Fruit fly (Drosophila melanogaster) whole organism, embryonic: Measurements from ENCODE around the gene CG43731.

Experiments used
- Bgb ChIP-seq: fragments of 200-800 bp; sonication (Bioruptor generic); IDR thresholded peaks from 2 replicates; pipeline ENCODE4 v1.3.6; 2022; ENCODE audit warnings: missing biosample characterization, missing genetic modification characterization; ENCODE audit not compliant: partially characterized antibody
- CG12391 ChIP-seq: fragments of 200-800 bp; sonication (Bioruptor generic); optimal IDR thresholded peaks from 3 replicates; lab custom pipeline; 2018; ENCODE audit warnings: missing biosample characterization, mild to moderate bottlenecking, missing genetic modification characterization, moderate library complexity
- CG14441 ChIP-seq: fragments of 200-800 bp; sonication (Bioruptor generic); IDR thresholded peaks from 2 replicates; pipeline ENCODE4 v1.3.6; 2022; ENCODE audit warnings: missing biosample characterization, missing genetic modification characterization
- CG15011 ChIP-seq: fragments of 200-800 bp; sonication (Bioruptor generic); optimal IDR thresholded peaks from 3 replicates; lab custom pipeline; 2018; ENCODE audit warnings: missing biosample characterization, mild to moderate bottlenecking, missing genetic modification characterization
- CG2116 ChIP-seq: fragments of 200-800 bp; sonication (Bioruptor generic); optimal IDR thresholded peaks from 3 replicates; lab custom pipeline; 2018; ENCODE audit warnings: missing biosample characterization, mild to moderate bottlenecking, missing genetic modification characterization
- CG32532 ChIP-seq: fragments of 200-800 bp; sonication (Bioruptor generic); IDR thresholded peaks from 2 replicates; pipeline ENCODE4 v1.3.6; 2022; ENCODE audit warnings: missing biosample characterization, missing genetic modification characterization
- CG33213 ChIP-seq: fragments of 200-800 bp; sonication (Bioruptor generic); optimal IDR thresholded peaks from 3 replicates; lab custom pipeline; 2016; ENCODE audit warnings: missing biosample characterization, missing genetic modification characterization
- CG33557 ChIP-seq: fragments of 200-800 bp; sonication (Bioruptor generic); optimal IDR thresholded peaks from 2 replicates; lab custom pipeline; 2019; ENCODE audit warnings: missing biosample characterization, mild to moderate bottlenecking, missing genetic modification characterization, moderate library complexity
- CG3407 ChIP-seq: fragments of 200-800 bp; sonication (Bioruptor generic); optimal IDR thresholded peaks from 2 replicates; lab custom pipeline; 2018; ENCODE audit warnings: missing biosample characterization, mild to moderate bottlenecking, missing genetic modification characterization
- CG4617 ChIP-seq: fragments of 200-800 bp; sonication (Bioruptor generic); optimal IDR thresholded peaks from 3 replicates; lab custom pipeline; 2016; ENCODE audit warnings: missing biosample characterization, missing genetic modification characterization, borderline replicate concordance
- CG6654 ChIP-seq: fragments of 200-800 bp; sonication (Bioruptor generic); optimal IDR thresholded peaks from 2 replicates; lab custom pipeline; 2017; ENCODE audit warnings: missing biosample characterization, mild to moderate bottlenecking, missing genetic modification characterization
- CG6791 ChIP-seq: fragments of 200-800 bp; sonication (Bioruptor generic); IDR thresholded peaks from 3 replicates; pipeline ENCODE4 v1.3.6; 2022; ENCODE audit warnings: missing biosample characterization, missing genetic modification characterization; ENCODE audit not compliant: partially characterized antibody
- CG7963 ChIP-seq: fragments of 200-800 bp; sonication (Bioruptor generic); IDR thresholded peaks from 3 replicates; pipeline ENCODE4 v1.3.6; 2022; ENCODE audit warnings: missing biosample characterization, missing genetic modification characterization; ENCODE audit not compliant: partially characterized antibody
- CG8478 ChIP-seq: fragments of >200 bp; optimal IDR thresholded peaks from 2 replicates; lab custom pipeline; 2018
- CG8765 ChIP-seq: fragments of 200-800 bp; sonication (Bioruptor generic); IDR thresholded peaks from 2 replicates; pipeline ENCODE4 v1.3.6; 2022; ENCODE audit warnings: missing biosample characterization, missing genetic modification characterization
- Dip2 ChIP-seq: fragments of 200-800 bp; sonication (Bioruptor generic); IDR thresholded peaks from 2 replicates; pipeline ENCODE4 v1.3.6; 2022; ENCODE audit warnings: missing biosample characterization, missing genetic modification characterization
- Dll ChIP-seq: fragments of 200-800 bp; sonication (Bioruptor generic); IDR thresholded peaks from 4 replicates; pipeline ENCODE4 v1.3.6; 2022; ENCODE audit warnings: missing biosample characterization, missing genetic modification characterization; ENCODE audit not compliant: partially characterized antibody
- Eip74EF ChIP-seq, 2 experiments: fragments of 200-800 bp in 1 of 2; fragments of >200 bp in 1 of 2; sonication (Bioruptor generic) in 1 of 2; optimal IDR thresholded peaks; 2 replicates each; lab custom pipeline; 2017 to 2019; ENCODE audit warnings: missing biosample characterization in 2 of 2, missing genetic modification characterization in 2 of 2, mild to moderate bottlenecking in 1 of 2, moderate library complexity in 1 of 2
- Ets65A ChIP-seq: fragments of 200-800 bp; sonication (Bioruptor generic); peaks from one replicate; lab custom pipeline; 2016; ENCODE audit warnings: missing biosample characterization, missing genetic modification characterization
- Fer3 ChIP-seq: fragments of 200-800 bp; sonication (Bioruptor generic); optimal IDR thresholded peaks from 2 replicates; lab custom pipeline; 2018; ENCODE audit warnings: missing biosample characterization, mild to moderate bottlenecking, missing genetic modification characterization, moderate library complexity
- HHEX ChIP-seq: fragments of 200-800 bp; sonication (Bioruptor generic); optimal IDR thresholded peaks from 3 replicates; lab custom pipeline; 2017; ENCODE audit warnings: missing biosample characterization, mild to moderate bottlenecking, missing genetic modification characterization, missing genetic modification reagents
- HLHmδ ChIP-seq: fragments of 200-800 bp; sonication (Bioruptor generic); optimal IDR thresholded peaks from 2 replicates; lab custom pipeline; 2018; ENCODE audit warnings: missing biosample characterization, mild to moderate bottlenecking, missing genetic modification characterization, moderate library complexity
- HmgD ChIP-seq: fragments of 200-800 bp; sonication (Bioruptor generic); optimal IDR thresholded peaks from 3 replicates; lab custom pipeline; 2016; ENCODE audit warnings: missing biosample characterization, missing genetic modification characterization
- Hr3 ChIP-seq: fragments of 200-800 bp; sonication (Bioruptor generic); optimal IDR thresholded peaks from 3 replicates; lab custom pipeline; 2016; ENCODE audit warnings: missing biosample characterization, missing genetic modification characterization
- Kr ChIP-seq: fragments of 200-800 bp; sonication (Bioruptor generic); optimal IDR thresholded peaks from 2 replicates; lab custom pipeline; 2017; ENCODE audit warnings: missing biosample characterization, mild to moderate bottlenecking, missing genetic modification characterization
- Lhr ChIP-seq: fragments of 200-800 bp; sonication (Bioruptor generic); optimal IDR thresholded peaks from 3 replicates; lab custom pipeline; 2017; ENCODE audit warnings: mild to moderate bottlenecking, missing biosample characterization, missing genetic modification reagents, missing genetic modification characterization
- MBD-R2 ChIP-seq: fragments of 200-800 bp; sonication (Bioruptor generic); IDR thresholded peaks from 2 replicates; pipeline ENCODE4 v1.3.6; 2022; ENCODE audit warnings: missing biosample characterization, missing genetic modification characterization
- Meics ChIP-seq: fragments of 200-800 bp; sonication (Bioruptor generic); optimal IDR thresholded peaks from 2 replicates; lab custom pipeline; 2017; ENCODE audit warnings: missing biosample characterization, mild to moderate bottlenecking, missing genetic modification characterization
- Mes4 ChIP-seq: fragments of 200-800 bp; sonication (Bioruptor generic); optimal IDR thresholded peaks from 2 replicates; lab custom pipeline; 2016; ENCODE audit warnings: missing biosample characterization, missing genetic modification characterization
- NC2β ChIP-seq: fragments of 200-800 bp; sonication (Bioruptor generic); optimal IDR thresholded peaks from 2 replicates; lab custom pipeline; 2016; ENCODE audit warnings: missing biosample characterization, missing genetic modification characterization
- Sry-δ ChIP-seq: fragments of 200-800 bp; sonication (Bioruptor generic); optimal IDR thresholded peaks from 2 replicates; lab custom pipeline; 2016; ENCODE audit warnings: missing biosample characterization, missing genetic modification characterization
- YL-1 ChIP-seq: fragments of 200-800 bp; sonication (Bioruptor generic); optimal IDR thresholded peaks from 3 replicates; lab custom pipeline; 2017; ENCODE audit warnings: missing biosample characterization, mild to moderate bottlenecking, missing genetic modification characterization
- aop ChIP-seq: fragments of 200-800 bp; sonication (Bioruptor generic); IDR thresholded peaks from 2 replicates; pipeline ENCODE4 v1.3.6; 2022; ENCODE audit warnings: missing biosample characterization, missing genetic modification characterization
- ap ChIP-seq: fragments of 200-800 bp; sonication (Bioruptor generic); IDR thresholded peaks from 2 replicates; pipeline ENCODE4 v1.3.6; 2022; ENCODE audit warnings: missing biosample characterization, missing genetic modification characterization
- ash1 ChIP-seq: fragments of 200-800 bp; sonication (Bioruptor generic); optimal IDR thresholded peaks from 2 replicates; lab custom pipeline; 2018; ENCODE audit warnings: missing biosample characterization, mild to moderate bottlenecking, missing genetic modification characterization
- br ChIP-seq: fragments of >200 bp; optimal IDR thresholded peaks from 2 replicates; lab custom pipeline; 2017
- chinmo ChIP-seq: fragments of 200-800 bp; sonication (Bioruptor generic); IDR thresholded peaks from 4 replicates; pipeline ENCODE4 v1.3.6; 2022; ENCODE audit warnings: missing biosample characterization, missing genetic modification characterization; ENCODE audit not compliant: partially characterized antibody
- crol ChIP-seq: fragments of 200-800 bp; sonication (Bioruptor generic); IDR thresholded peaks from 2 replicates; pipeline ENCODE4 v1.3.6; 2022; ENCODE audit warnings: missing biosample characterization, missing genetic modification characterization
- fd64A ChIP-seq: fragments of 200-800 bp; sonication (Bioruptor generic); optimal IDR thresholded peaks from 3 replicates; lab custom pipeline; 2018; ENCODE audit warnings: missing biosample characterization, mild to moderate bottlenecking, missing genetic modification characterization
- fu2 ChIP-seq: fragments of 200-800 bp; sonication (Bioruptor generic); optimal IDR thresholded peaks from 2 replicates; lab custom pipeline; 2016; ENCODE audit warnings: missing biosample characterization, missing genetic modification characterization
- ham ChIP-seq: fragments of 200-800 bp; sonication (Bioruptor generic); IDR thresholded peaks from 2 replicates; pipeline ENCODE4 v1.3.6; 2022; ENCODE audit warnings: missing biosample characterization, missing genetic modification characterization
- hb ChIP-seq: fragments of 200-800 bp; sonication (Bioruptor generic); IDR thresholded peaks from 3 replicates; pipeline ENCODE4 v1.3.6; 2022; ENCODE audit warnings: missing biosample characterization, missing genetic modification characterization; ENCODE audit not compliant: partially characterized antibody
- hkb ChIP-seq, 2 experiments: fragments of 200-800 bp in 1 of 2; fragments of >200 bp in 1 of 2; sonication (Bioruptor generic) in 1 of 2; IDR thresholded peaks in 1 of 2; optimal IDR thresholded peaks in 1 of 2; 2 replicates each; pipeline versions ENCODE4 v1.3.6 to Lab custom; 2017 to 2022; ENCODE audit warnings: missing biosample characterization in 1 of 2, missing genetic modification characterization in 1 of 2
- kah ChIP-seq: fragments of 200-800 bp; sonication (Bioruptor generic); optimal IDR thresholded peaks from 2 replicates; lab custom pipeline; 2018; ENCODE audit warnings: missing biosample characterization, mild to moderate bottlenecking, missing genetic modification characterization
- luna ChIP-seq: fragments of 200-800 bp; sonication (Bioruptor generic); optimal IDR thresholded peaks from 2 replicates; lab custom pipeline; 2016; ENCODE audit warnings: missing biosample characterization, missing genetic modification characterization
- pb ChIP-seq: fragments of 200-800 bp; sonication (Bioruptor generic); optimal IDR thresholded peaks from 3 replicates; lab custom pipeline; 2016; ENCODE audit warnings: missing biosample characterization, missing genetic modification characterization
- row ChIP-seq: fragments of 200-800 bp; sonication (Bioruptor generic); IDR thresholded peaks from 3 replicates; pipeline ENCODE4 v1.3.6; 2022; ENCODE audit warnings: missing biosample characterization, missing genetic modification characterization
- slp2 ChIP-seq: fragments of 200-800 bp; sonication (Bioruptor generic); optimal IDR thresholded peaks from 2 replicates; lab custom pipeline; 2016; ENCODE audit warnings: missing biosample characterization, missing genetic modification characterization
- sob ChIP-seq: fragments of 200-800 bp; sonication (Bioruptor generic); IDR thresholded peaks from 2 replicates; pipeline ENCODE4 v1.3.6; 2022; ENCODE audit warnings: missing biosample characterization, missing genetic modification characterization
- tap ChIP-seq: fragments of 200-800 bp; optimal IDR thresholded peaks from 3 replicates; lab custom pipeline; 2019; ENCODE audit warnings: missing biosample characterization, mild to moderate bottlenecking, missing genetic modification characterization, moderate library complexity

Gene CG43731

dm6 chr2L:19053860-19054515, 47.9 kb upstream of the CG43731 start, which contains the start of gene CG10492 (continued):
- TF ChIP-seq CG12391 (peak; percentile 7), Sry-δ (GFP tag; lab: Kevin White, UChicago) (peak; percentile 52), sob (no peak), Kr (GFP tag; lab: Kevin White, UChicago) (no peak), pb (GFP tag; lab: Kevin White, UChicago) (no peak), CG33557 (GFP tag; lab: Kevin White, UChicago) (no peak), hb (no peak), NC2β (no peak), CG33213 (GFP tag; lab: Kevin White, UChicago) (peak; percentile 35), MBD-R2 (GFP tag; lab: Robert Waterston, UW) (peak; percentile 54), kah (GFP tag; lab: Kevin White, UChicago) (no peak), CG8478 (lab: Kevin White, UChicago) (no peak), aop (GFP tag; lab: Robert Waterston, UW) (no peak), tap (tag; lab: Kevin White, UChicago) (no peak), CG4617 (GFP tag; lab: Kevin White, UChicago) (peak; percentile 92), Meics (no peak), HLHmδ (GFP tag; lab: Kevin White, UChicago) (no peak), Bgb (peak; percentile 31; the same call in 1 of the 2 replicates), fd64A (GFP tag; lab: Kevin White, UChicago) (no peak), CG7963 (no peak), CG6654 (no peak), ham (GFP tag; lab: Robert Waterston, UW) (no peak), Eip74EF (GFP tag; optimal IDR thresholded peaks at IDR 0.05; lab: Kevin White, UChicago) (no peak), Ets65A (GFP tag; lab: Kevin White, UChicago) (peak; percentile 80), slp2 (GFP tag; lab: Kevin White, UChicago) (no peak), ap (GFP tag; lab: Robert Waterston, UW) (no peak), Lhr (GFP tag; lab: Kevin White, UChicago) (peak; percentile 84), CG15011 (no peak), HHEX (GFP tag; lab: Kevin White, UChicago) (no peak), hkb (optimal IDR thresholded peaks at IDR 0.05; lab: Kevin White, UChicago) (peak; percentile 73), hkb (GFP tag; IDR thresholded peaks at IDR 0.05; lab: Robert Waterston, UW) (no peak), br (no peak), CG32532 (peak; percentile 34; the same call in 1 of the 2 replicates), chinmo (peak; percentile 73; the same call in 1 of the 4 replicates), ash1 (GFP tag; lab: Kevin White, UChicago) (no peak), Mes4 (GFP tag; lab: Kevin White, UChicago) (no peak), Fer3 (tag; lab: Kevin White, UChicago) (no peak), row (peak; percentile 34; the same call in 2 of the 3 replicates), CG2116 (GFP tag; lab: Kevin White, UChicago) (peak; percentile 63), luna (no peak), YL-1 (peak; percentile 79), crol (GFP tag; lab: Robert Waterston, UW) (peak; percentile 100), CG3407 (no peak), Hr3 (no peak), CG8765 (GFP tag; lab: Robert Waterston, UW) (peak; percentile 19; the same call in 1 of the 2 replicates), Dll (GFP tag; lab: Robert Waterston, UW) (0 out of 4 replicates have a peak, but pooled peaks have one; percentile 39), CG6791 (peak; percentile 55; the same call in 1 of the 3 replicates), CG14441 (GFP tag; lab: Robert Waterston, UW) (no peak), fu2 (GFP tag; lab: Kevin White, UChicago) (no peak), HmgD (GFP tag; lab: Kevin White, UChicago) (no peak), Dip2 (GFP tag; lab: Robert Waterston, UW) (no peak)
